Fruit fly (Drosophila melanogaster) S2 (cell line): Measurements from ENCODE around the gene CG32017.

Source experiments
- CG8478 ChIP-seq: fragments of >200 bp; optimal IDR thresholded peaks from 2 replicates; lab custom pipeline; 2018
- CTCF ChIP-seq, 2 experiments: fragments of >200 bp; optimal IDR thresholded peaks; 2 replicates each; lab custom pipeline; 2018

The CG32017 gene

DNA sequence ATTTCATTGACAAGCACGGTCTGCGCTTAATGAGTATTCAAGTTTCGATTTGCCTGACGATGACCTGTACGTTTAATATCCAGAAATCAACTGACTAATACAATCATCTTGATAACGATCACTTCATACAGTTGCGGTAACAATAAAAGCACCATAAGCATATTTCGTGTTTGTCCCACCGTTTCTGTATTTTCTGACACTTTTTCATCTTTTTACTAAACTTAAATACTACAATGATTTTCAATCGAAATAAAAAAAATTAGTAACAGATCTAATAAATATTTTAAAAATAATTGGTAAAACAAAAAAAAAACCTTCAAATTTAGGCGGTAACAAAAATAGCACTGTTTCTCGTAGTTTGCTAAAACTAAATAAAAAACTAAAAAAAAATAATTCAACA lies at the start of gene CG32017:
TSS of gene CG32017 (minus strand) at position 101 of the 400 bp plus-strand sequence.
- TF ChIP-seq CG8478 = no peak
- no peak for TF ChIP-seq CTCF (optimal IDR thresholded peaks at IDR 0.05; lab: Kevin White, UChicago)

DNA sequence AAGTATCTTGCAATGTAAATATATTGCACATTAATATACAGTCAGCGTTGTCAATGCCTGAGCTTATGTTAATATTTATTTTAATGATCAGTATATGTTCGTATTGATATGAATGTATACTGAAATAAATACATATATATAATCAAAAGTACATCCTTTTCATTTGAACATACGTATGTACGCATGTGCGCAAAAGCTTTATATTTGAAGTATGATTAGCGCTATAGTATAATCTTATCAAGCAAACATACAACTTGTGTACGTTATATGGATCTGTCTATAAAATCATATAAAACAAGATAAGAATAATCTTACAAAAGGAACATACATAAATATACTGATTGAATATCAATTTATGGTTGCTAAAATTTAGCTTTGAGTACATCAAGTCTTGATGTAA lies 37.2 kb upstream of the CG32017 start:
- no peak for TF ChIP-seq CG8478
- no peak for TF ChIP-seq CTCF (optimal IDR thresholded peaks at IDR 0.05; lab: Kevin White, UChicago)

DNA sequence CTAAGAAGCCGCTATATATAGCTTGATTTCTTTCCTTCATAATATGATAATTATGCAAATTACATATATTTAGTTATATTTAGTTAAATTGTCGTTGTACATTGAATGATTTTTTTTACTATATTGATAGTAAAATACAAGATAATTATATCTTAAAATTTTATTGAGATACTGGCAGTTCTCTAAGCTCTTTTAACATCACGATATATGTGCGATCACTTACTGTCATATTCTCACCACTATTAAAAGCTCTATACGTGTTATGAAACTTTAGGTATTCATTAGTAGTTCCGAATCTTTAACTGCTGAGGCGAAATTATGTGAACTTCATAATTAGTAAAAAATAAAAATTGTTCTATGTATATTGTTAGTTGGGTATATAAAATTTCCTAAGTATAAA lies 36.6 kb upstream of the CG32017 start, which contains the start of gene Mitf:
TSS of gene Mitf (plus strand) at position 254 of the 400 bp plus-strand sequence.
- no peak for TF ChIP-seq CTCF (optimal IDR thresholded peaks at IDR 0.05; lab: Kevin White, UChicago)
- TF ChIP-seq CG8478 = no peak

DNA sequence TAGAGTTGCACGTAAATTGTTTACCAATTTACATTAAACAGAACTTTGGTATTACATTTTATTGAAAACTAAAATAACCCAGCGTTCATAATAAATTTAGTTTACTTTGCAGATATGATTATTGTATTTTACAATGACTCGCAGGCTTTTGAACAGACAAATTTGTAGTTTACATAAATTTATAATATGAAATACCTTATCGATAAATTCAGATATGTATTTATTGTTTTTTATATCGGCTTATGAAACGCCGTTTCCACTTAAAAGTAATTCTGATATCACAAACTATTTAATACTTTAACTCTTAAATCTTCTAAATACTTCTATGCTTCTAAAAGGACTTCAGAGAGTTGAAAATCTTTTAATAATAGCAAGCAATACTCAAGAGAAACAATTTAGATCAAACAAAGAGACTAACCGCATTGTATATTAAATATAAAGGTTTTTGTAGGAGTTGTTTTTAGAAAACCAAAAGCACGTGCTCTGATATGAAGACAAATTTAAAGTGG lies 34.7 kb upstream of the CG32017 start, which contains the start of gene PIP4K:
TSS of gene PIP4K (minus strand) at position 196 of the 509 bp plus-strand sequence.
- TF ChIP-seq CG8478 (no peak), CTCF (optimal IDR thresholded peaks at IDR 0.05; lab: Kevin White, UChicago) (no peak)

DNA sequence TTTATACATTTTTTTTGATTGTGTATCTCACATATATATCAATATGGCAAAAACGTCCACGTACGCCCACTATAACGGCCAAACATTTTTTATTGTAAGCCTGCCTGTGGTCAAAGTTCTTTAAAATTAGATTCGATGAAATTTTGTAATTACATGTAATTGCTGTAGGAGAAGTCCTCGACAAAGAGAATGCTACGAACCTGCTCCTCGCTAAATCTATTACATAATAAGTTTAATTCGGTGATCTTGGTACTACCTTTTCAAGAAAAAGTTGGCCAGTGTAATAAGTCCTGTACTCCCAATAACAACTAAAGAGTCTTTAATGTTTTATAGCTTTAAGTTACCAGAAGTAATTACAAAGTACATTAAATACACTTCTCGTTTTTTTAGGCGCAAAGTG lies 29.7 kb upstream of the CG32017 start:
- TF ChIP-seq CG8478 (no peak), CTCF (optimal IDR thresholded peaks at IDR 0.05; lab: Kevin White, UChicago) (no peak)

DNA sequence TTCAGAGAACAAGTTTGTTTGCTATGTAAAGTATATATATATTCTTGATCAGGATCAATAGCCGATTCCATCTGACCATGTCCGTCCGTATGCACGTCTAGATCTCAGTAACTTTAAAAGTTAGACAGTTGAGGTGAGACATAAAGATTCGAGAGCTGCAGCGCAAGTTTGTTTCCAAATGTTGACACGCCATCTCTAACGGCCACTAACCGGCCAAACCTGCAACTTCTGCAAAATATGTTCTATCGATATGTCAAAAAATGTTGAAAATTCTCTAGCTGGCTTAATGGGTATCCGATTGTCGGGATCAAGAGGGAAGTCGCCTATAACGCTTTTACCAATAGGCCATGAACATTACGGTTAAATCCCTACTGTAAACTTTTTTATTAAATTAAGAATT lies 24.9 kb upstream of the CG32017 start:
- TF ChIP-seq CTCF (optimal IDR thresholded peaks at IDR 0.05; lab: Kevin White, UChicago) (no peak), CG8478 (no peak)

DNA sequence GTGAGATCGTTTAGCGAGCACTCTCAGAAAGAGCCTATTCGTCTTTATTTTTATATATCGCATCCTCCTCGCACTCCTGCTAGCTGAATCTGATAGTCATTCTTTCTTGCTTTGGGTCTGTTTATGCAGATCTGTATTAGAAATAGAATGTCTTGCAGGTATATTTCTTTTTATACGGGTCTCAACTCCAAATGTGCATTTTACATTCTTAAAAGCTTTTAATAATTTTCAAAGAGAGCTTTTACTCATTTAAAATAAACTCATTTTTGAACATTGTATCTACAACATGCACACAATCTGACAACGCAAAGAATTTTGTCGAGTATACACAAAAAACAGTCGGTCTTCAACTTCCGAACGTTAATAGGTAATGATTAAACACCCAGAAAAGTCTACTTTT lies 23.5 kb upstream of the CG32017 start, which contains the start of gene CG33521:
TSS of gene CG33521 (plus strand) at position 301 of the 400 bp plus-strand sequence.
- TF ChIP-seq CG8478 (no peak), CTCF (optimal IDR thresholded peaks at IDR 0.05; lab: Kevin White, UChicago) (no peak)

DNA sequence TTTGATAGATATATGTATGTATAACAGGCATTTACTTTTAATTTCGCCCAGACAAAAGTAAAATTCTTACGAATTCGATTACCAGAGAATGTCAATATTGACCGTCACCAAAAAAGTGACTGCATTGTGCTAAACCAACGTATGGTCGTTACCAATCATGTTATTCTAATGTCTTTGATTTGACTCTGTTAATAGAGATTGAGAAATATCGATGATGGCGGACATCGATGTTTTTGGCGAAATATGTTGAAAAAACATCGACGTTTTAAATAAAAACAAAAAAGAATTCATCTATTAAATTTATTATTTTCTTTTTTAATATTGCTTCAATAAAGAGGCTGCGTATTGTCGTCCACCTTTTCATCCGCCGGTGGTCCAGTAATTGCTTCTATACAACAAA lies 20.9 kb upstream of the CG32017 start:
- TF ChIP-seq CG8478 = no peak
- TF ChIP-seq CTCF (optimal IDR thresholded peaks at IDR 0.05; lab: Kevin White, UChicago) = no peak

DNA sequence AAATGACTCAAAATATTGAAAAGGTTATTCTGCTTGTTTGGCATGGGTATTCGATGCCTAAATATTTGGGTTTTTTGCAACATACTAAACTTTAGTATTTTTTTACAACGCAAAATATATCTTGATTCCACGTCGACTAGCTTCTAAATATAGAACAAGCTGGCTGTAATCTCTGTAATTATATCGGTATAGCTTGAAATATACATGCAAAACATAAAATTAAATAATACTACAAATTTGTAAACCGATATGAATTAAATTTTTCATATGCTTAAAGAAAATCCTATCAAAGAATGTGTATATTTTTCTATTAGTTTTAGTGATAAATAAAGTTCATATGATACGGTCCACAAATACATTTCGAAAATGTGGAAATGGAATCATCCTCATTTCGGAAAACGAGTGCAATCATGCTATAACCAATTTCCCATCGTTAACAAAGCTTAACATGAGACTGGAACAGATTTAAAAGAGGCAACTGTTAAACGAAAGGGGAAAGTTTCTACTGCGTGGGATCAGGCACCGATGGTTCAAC lies 19.7 kb upstream of the CG32017 start, which contains the start of gene pho:
TSS of gene pho (minus strand) at position 38 of the 535 bp plus-strand sequence.
- TF ChIP-seq CG8478 (no peak), CTCF (optimal IDR thresholded peaks at IDR 0.05; lab: Kevin White, UChicago) (no peak)

DNA sequence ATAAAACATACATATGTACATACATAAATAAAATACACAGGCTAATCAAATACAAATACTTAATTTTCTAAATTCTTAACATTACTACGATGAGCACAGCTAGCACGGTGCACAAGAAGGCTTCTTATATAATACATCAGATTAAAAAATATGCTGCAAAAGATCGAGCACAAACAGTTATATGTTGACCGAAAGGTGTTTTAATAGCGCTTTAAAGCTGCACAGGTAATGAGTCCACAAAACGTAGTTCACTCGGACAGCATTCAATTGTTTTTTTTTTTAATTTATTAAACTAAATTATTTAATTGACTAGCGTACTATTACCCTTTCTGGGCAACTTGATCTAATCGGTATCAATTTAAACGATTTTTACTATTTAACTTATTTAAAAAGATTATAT lies 13.2 kb upstream of the CG32017 start:
- TF ChIP-seq CG8478 = no peak
- no peak for TF ChIP-seq CTCF (optimal IDR thresholded peaks at IDR 0.05; lab: Kevin White, UChicago)

DNA sequence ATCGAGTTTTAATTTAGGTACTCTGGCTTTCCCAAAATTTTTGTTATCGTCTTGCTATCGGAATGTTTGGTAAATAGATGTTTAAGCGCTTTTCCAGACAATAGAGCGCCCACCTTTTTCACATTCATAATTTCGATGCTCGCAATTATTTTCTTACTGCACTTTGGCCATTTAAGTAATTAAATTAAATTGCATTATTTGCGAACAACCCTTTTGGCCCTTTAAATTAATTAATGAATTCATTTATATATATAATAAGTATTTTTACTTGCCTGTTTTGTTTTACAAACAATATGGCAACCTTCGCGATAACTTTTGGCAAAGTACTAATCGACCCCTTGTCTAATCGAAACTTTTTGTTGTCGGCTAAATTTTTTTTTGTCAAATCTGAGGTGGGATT lies 5.7 kb downstream of the CG32017 start:
- TF ChIP-seq CG8478 (no peak), CTCF (optimal IDR thresholded peaks at IDR 0.05; lab: Kevin White, UChicago) (no peak)

DNA sequence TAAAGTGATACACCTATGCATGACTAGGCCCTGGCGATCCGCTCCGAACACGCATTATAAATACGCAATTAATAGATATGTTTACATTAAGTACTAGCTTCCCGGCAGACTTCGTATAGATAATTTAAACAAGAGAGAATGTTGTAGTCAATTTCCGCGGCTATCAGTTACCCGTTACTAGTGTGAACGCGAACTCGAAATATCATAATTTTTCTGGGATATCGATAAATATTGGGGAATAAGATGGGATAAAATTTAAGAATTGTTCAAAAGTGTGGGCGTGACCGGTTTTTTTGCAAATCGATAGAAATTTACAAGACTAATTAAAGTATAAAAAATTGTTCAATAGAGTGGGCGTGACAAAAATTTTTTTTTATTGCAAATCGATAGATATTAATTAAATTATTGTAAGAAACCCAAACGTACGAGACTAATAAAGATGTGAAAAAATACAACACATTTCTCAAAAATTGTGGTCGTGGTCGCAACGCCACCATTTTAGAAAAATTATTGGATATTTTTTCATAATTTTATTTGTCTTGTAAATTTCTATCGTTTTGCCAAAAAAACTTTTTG lies 13.9 kb downstream of the CG32017 start:
- no peak for TF ChIP-seq CG8478
- no peak for TF ChIP-seq CTCF (optimal IDR thresholded peaks at IDR 0.05; lab: Kevin White, UChicago)

DNA sequence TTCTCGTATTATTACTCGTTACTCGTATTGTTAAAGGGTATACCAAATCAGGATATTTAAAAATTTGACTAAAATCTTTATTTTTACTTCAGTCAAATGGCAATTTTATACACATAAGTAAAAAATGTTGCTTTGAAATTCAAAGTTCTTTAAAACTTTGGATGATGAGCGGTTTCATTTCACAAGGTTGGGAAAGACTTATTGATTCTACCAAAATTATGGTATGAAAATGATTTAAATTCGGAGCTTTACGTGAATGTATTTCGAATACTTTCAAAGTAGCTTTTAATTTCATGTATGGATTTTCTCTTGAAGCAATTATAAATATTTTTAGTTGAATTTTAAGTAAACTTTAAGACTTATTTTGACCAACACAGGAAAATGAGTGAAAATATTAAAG lies 14.8 kb downstream of the CG32017 start, which contains the start of gene Kif3C:
TSS of gene Kif3C (plus strand) at position 301 of the 400 bp plus-strand sequence.
- TF ChIP-seq CTCF (optimal IDR thresholded peaks at IDR 0.05; lab: Kevin White, UChicago) = no peak
- TF ChIP-seq CG8478 = no peak

DNA sequence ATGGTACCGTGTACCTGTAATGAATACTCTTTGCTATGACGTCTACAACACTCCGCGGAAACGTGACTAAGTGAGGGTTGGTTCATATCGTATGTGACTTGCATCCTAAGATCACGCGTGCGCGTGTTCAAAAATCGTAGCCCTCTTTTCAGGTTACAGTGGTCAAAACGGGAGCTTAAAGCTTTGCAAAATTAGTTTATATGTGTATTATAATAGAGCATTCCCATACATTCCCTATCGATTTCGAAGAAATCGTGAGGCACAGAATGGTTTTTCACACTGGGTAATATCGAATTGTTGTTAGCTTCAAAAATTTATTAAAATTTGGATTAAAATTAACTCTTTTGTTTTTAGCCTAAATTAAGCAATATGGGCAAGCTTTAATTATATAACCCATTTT lies 15.5 kb downstream of the CG32017 start:
- TF ChIP-seq CTCF (optimal IDR thresholded peaks at IDR 0.05; lab: Kevin White, UChicago) (no peak), CG8478 (no peak)

DNA sequence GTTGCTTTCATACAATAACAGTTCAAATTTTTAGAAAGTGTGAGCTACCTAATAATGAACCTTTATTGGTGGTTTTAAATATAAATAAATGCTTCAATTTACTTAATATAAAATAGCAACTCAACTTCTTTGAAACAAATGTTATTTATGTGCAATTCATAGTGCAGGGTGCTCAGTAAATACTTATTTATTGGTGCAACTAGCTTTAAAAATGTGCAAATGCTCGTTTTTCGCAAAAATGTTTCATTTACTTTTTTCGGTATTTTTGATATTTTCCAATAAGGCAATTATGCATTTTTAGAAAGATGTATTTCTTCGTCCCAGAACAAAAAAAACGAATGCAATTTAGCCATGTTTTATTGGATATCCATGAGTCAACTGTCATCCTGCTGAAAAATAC lies 17.2 kb downstream of the CG32017 start:
- TF ChIP-seq CTCF (optimal IDR thresholded peaks at IDR 0.05; lab: Kevin White, UChicago) (no peak), CG8478 (no peak)

DNA sequence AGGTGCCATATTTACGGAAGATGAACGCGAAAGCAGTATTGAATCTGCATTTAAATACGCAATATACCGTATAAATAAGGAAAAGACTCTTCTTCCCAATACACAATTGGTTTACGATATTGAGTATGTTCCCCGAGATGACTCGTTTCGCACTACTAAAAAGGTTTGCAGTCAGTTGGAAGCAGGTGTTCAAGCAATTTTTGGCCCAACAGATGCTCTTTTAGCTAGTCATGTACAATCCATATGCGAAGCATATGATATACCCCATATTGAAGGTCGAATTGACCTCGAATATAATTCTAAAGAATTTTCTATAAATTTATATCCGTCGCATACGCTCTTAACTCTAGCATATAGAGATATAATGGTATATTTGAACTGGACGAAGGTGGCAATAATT lies 35.0 kb downstream of the CG32017 start:
- TF ChIP-seq CTCF (optimal IDR thresholded peaks at IDR 0.05; lab: Kevin White, UChicago) = no peak
- no peak for TF ChIP-seq CG8478

DNA sequence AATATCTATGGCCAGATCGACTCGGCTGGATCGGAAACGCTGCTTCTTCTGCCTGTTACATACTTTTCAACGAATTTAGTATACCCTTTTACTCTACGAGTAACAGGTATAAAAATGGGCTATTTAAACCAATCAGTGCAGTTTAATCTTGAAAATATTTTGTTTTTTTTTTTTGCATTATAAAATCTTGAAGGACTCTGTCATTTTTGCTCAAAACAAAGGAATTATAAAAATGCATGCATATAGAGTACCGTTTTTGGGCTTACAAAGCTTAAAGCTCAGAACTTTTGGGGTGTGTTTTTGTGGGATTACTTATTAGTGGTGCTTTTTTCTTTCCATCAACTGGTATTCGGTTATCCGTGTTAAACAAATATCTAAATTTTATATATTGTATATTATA lies 35.7 kb downstream of the CG32017 start, which contains the start of gene CG11155:
TSS of gene CG11155 (plus strand) at position 313 of the 400 bp plus-strand sequence.
- TF ChIP-seq CG8478 (no peak), CTCF (optimal IDR thresholded peaks at IDR 0.05; lab: Kevin White, UChicago) (no peak)
